Fruit fly (Drosophila melanogaster) Kc167 (cell line): Measurements from ENCODE around the gene CG13841.

Experiments
- Sin3A ChIP-seq: fragments of >200 bp; optimal IDR thresholded peaks from 2 replicates; lab custom pipeline; 2018; ENCODE audit warnings: missing external identifiers
- h ChIP-seq: fragments of >200 bp; optimal IDR thresholded peaks from 3 replicates; lab custom pipeline; 2018; ENCODE audit warnings: missing external identifiers
- psq ChIP-seq: fragments of >200 bp; optimal IDR thresholded peaks from 2 replicates; lab custom pipeline; 2017; ENCODE audit warnings: missing external identifiers

DNA sequence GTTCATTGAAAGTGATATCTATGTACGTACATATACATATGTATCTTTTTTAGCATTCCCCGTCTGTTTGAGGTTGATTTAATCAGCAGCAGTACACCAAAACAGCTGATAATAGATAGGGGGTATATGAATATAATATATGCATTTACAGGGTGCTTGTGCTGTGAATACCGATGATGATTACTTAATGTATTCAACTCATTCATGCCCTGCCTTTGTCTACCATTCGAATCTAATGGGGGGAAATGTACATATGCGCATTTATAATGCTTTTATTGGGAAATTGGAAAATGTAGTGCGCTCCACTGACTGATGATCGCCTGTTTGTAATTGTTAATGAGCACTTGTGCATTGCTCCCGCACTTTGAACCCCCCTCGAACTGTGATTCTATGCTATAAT is 12.6 kb upstream of the CG13841 start:
- TF ChIP-seq Sin3A (lab: Kevin White, UChicago) (no peak), h (lab: Kevin White, UChicago) (no peak), psq (lab: Kevin White, UChicago) (no peak)
